Fruit fly (Drosophila melanogaster) whole organism, embryonic: ENCODE results near the gene CG43307.

ENCODE experiments used
- Atf3 ChIP-seq: fragments of 200-800 bp; sonication (Bioruptor generic); optimal IDR thresholded peaks from 3 replicates; lab custom pipeline; 2016; ENCODE audit warnings: missing biosample characterization, missing genetic modification characterization
- CG10209 ChIP-seq: fragments of 200-800 bp; sonication (Bioruptor generic); optimal IDR thresholded peaks from 3 replicates; lab custom pipeline; 2017; ENCODE audit warnings: missing biosample characterization, mild to moderate bottlenecking, missing genetic modification characterization, missing genetic modification reagents
- CG10321 ChIP-seq: fragments of 200-800 bp; sonication (Bioruptor generic); IDR thresholded peaks from 2 replicates; pipeline ENCODE4 v1.3.6; 2022; ENCODE audit warnings: missing biosample characterization, missing genetic modification characterization
- CG10366 ChIP-seq: fragments of 200-800 bp; sonication (Bioruptor generic); IDR thresholded peaks from 2 replicates; pipeline ENCODE4 v1.3.6; 2022; ENCODE audit warnings: missing biosample characterization, missing genetic modification characterization
- CG12744 ChIP-seq: fragments of 200-800 bp; sonication (Bioruptor generic); optimal IDR thresholded peaks from 2 replicates; lab custom pipeline; 2016; ENCODE audit warnings: missing biosample characterization, missing genetic modification characterization
- CG14441 ChIP-seq: fragments of 200-800 bp; sonication (Bioruptor generic); IDR thresholded peaks from 2 replicates; pipeline ENCODE4 v1.3.6; 2022; ENCODE audit warnings: missing biosample characterization, missing genetic modification characterization
- CG14860 ChIP-seq: fragments of 200-800 bp; sonication (Bioruptor generic); IDR thresholded peaks from 3 replicates; pipeline ENCODE4 v1.3.6; 2022; ENCODE audit warnings: missing biosample characterization, missing genetic modification characterization; ENCODE audit not compliant: partially characterized antibody
- CG14965 ChIP-seq: fragments of 200-800 bp; sonication (Bioruptor generic); optimal IDR thresholded peaks from 2 replicates; lab custom pipeline; 2016; ENCODE audit warnings: missing biosample characterization, missing genetic modification characterization, borderline replicate concordance
- CG15011 ChIP-seq: fragments of 200-800 bp; sonication (Bioruptor generic); optimal IDR thresholded peaks from 3 replicates; lab custom pipeline; 2018; ENCODE audit warnings: missing biosample characterization, mild to moderate bottlenecking, missing genetic modification characterization
- CG15479 ChIP-seq: fragments of 200-800 bp; sonication (Bioruptor generic); optimal IDR thresholded peaks from 3 replicates; lab custom pipeline; 2019; ENCODE audit warnings: missing biosample characterization, mild to moderate bottlenecking, missing genetic modification characterization, moderate library complexity
- CG17328 ChIP-seq: fragments of 200-800 bp; sonication (Bioruptor generic); IDR thresholded peaks from 2 replicates; pipeline ENCODE4 v1.3.6; 2022; ENCODE audit warnings: missing biosample characterization, missing genetic modification characterization
- CG1792 ChIP-seq: fragments of 200-800 bp; sonication (Bioruptor generic); optimal IDR thresholded peaks from 2 replicates; lab custom pipeline; 2016; ENCODE audit warnings: missing biosample characterization, missing genetic modification characterization
- CG18599 ChIP-seq: fragments of 200-800 bp; sonication (Bioruptor generic); optimal IDR thresholded peaks from 3 replicates; lab custom pipeline; 2017; ENCODE audit warnings: missing biosample characterization, missing genetic modification characterization, mild to moderate bottlenecking, moderate library complexity, missing genetic modification reagents
- CG31224 ChIP-seq: fragments of 200-800 bp; sonication (Bioruptor generic); IDR thresholded peaks from 2 replicates; pipeline ENCODE4 v1.3.6; 2022; ENCODE audit warnings: missing biosample characterization, missing genetic modification characterization
- CG32772 ChIP-seq: fragments of 200-800 bp; sonication (Bioruptor generic); IDR thresholded peaks from 2 replicates; pipeline ENCODE4 v1.3.6; 2022; ENCODE audit warnings: missing biosample characterization, missing genetic modification characterization
- CG3995 ChIP-seq: fragments of 200-800 bp; sonication (Bioruptor generic); optimal IDR thresholded peaks from 3 replicates; lab custom pipeline; 2016; ENCODE audit warnings: missing biosample characterization, missing genetic modification characterization
- CG6791 ChIP-seq: fragments of 200-800 bp; sonication (Bioruptor generic); IDR thresholded peaks from 3 replicates; pipeline ENCODE4 v1.3.6; 2022; ENCODE audit warnings: missing biosample characterization, missing genetic modification characterization; ENCODE audit not compliant: partially characterized antibody
- CG7928 ChIP-seq: fragments of 200-800 bp; sonication (Bioruptor generic); optimal IDR thresholded peaks from 2 replicates; lab custom pipeline; 2017; ENCODE audit warnings: missing biosample characterization, mild to moderate bottlenecking, missing genetic modification characterization
- CG7963 ChIP-seq: fragments of 200-800 bp; sonication (Bioruptor generic); IDR thresholded peaks from 3 replicates; pipeline ENCODE4 v1.3.6; 2022; ENCODE audit warnings: missing biosample characterization, missing genetic modification characterization; ENCODE audit not compliant: partially characterized antibody
- CrebB ChIP-seq: fragments of 200-800 bp; sonication (Bioruptor generic); optimal IDR thresholded peaks from 3 replicates; lab custom pipeline; 2018; ENCODE audit warnings: missing biosample characterization, mild to moderate bottlenecking, missing genetic modification characterization
- D19A ChIP-seq: fragments of 200-800 bp; optimal IDR thresholded peaks from 3 replicates; lab custom pipeline; 2019; ENCODE audit warnings: missing biosample characterization, mild to moderate bottlenecking, missing genetic modification characterization, moderate library complexity
- Dek ChIP-seq: fragments of 200-800 bp; sonication (Bioruptor generic); optimal IDR thresholded peaks from 3 replicates; lab custom pipeline; 2019; ENCODE audit warnings: missing biosample characterization, mild to moderate bottlenecking, missing genetic modification characterization, moderate library complexity
- Ets65A ChIP-seq: fragments of 200-800 bp; sonication (Bioruptor generic); peaks from one replicate; lab custom pipeline; 2016; ENCODE audit warnings: missing biosample characterization, missing genetic modification characterization
- GATAe ChIP-seq: fragments of 200-800 bp; sonication (Bioruptor generic); conservative IDR thresholded peaks from 2 replicates; pipeline ENCODE4 v1.3.6; 2022; ENCODE audit warnings: missing biosample characterization, missing genetic modification characterization
- Hr51 ChIP-seq, 2 experiments: fragments of 200-800 bp; sonication (Bioruptor generic); optimal IDR thresholded peaks; 2 replicates in 1 of 2; 3 replicates in 1 of 2; lab custom pipeline; 2016 to 2018; ENCODE audit warnings: missing biosample characterization in 2 of 2, missing genetic modification characterization in 2 of 2, mild to moderate bottlenecking in 1 of 2, moderate library complexity in 1 of 2
- Lhr ChIP-seq: fragments of 200-800 bp; sonication (Bioruptor generic); optimal IDR thresholded peaks from 3 replicates; lab custom pipeline; 2017; ENCODE audit warnings: mild to moderate bottlenecking, missing biosample characterization, missing genetic modification reagents, missing genetic modification characterization
- MTF-1 ChIP-seq: fragments of 200-800 bp; sonication (Bioruptor generic); optimal IDR thresholded peaks from 2 replicates; lab custom pipeline; 2018; ENCODE audit warnings: missing biosample characterization, mild to moderate bottlenecking, missing genetic modification characterization, borderline replicate concordance
- amos ChIP-seq: fragments of 200-800 bp; sonication (Bioruptor generic); IDR thresholded peaks from 2 replicates; pipeline ENCODE4 v1.3.6; 2022; ENCODE audit warnings: missing biosample characterization, missing genetic modification characterization; ENCODE audit not compliant: partially characterized antibody
- bcd ChIP-seq: fragments of 200-800 bp; sonication (Bioruptor generic); optimal IDR thresholded peaks from 2 replicates; lab custom pipeline; 2017; ENCODE audit warnings: missing biosample characterization, mild to moderate bottlenecking, missing genetic modification characterization
- bsh ChIP-seq, 2 experiments: fragments of 200-800 bp; sonication (Bioruptor generic); optimal IDR thresholded peaks; 2 replicates each; lab custom pipeline; 2017 to 2018; ENCODE audit warnings: mild to moderate bottlenecking in 2 of 2, missing biosample characterization in 2 of 2, missing genetic modification characterization in 2 of 2, moderate library complexity in 1 of 2
- btn ChIP-seq: fragments of 200-800 bp; sonication (Bioruptor generic); optimal IDR thresholded peaks from 2 replicates; lab custom pipeline; 2016; ENCODE audit warnings: missing biosample characterization, missing genetic modification characterization
- cad ChIP-seq: fragments of >200 bp; optimal IDR thresholded peaks from 2 replicates; lab custom pipeline; 2017; ENCODE audit warnings: missing biosample characterization, missing genetic modification characterization
- caup ChIP-seq: fragments of 200-800 bp; sonication (Bioruptor generic); optimal IDR thresholded peaks from 3 replicates; lab custom pipeline; 2017; ENCODE audit warnings: missing biosample characterization, mild to moderate bottlenecking, missing genetic modification characterization, moderate library complexity; ENCODE audit not compliant: severe bottlenecking
- jumu ChIP-seq: fragments of 200-800 bp; sonication (Bioruptor generic); optimal IDR thresholded peaks from 3 replicates; lab custom pipeline; 2016; ENCODE audit warnings: missing biosample characterization, missing genetic modification characterization
- kah ChIP-seq: fragments of 200-800 bp; sonication (Bioruptor generic); optimal IDR thresholded peaks from 2 replicates; lab custom pipeline; 2018; ENCODE audit warnings: missing biosample characterization, mild to moderate bottlenecking, missing genetic modification characterization
- lab ChIP-seq: fragments of 200-800 bp; sonication (Bioruptor generic); optimal IDR thresholded peaks from 3 replicates; lab custom pipeline; 2017; ENCODE audit warnings: missing biosample characterization, missing genetic modification characterization, mild to moderate bottlenecking, moderate library complexity, missing genetic modification reagents
- lbe ChIP-seq: fragments of 200-800 bp; sonication (Bioruptor generic); optimal IDR thresholded peaks from 2 replicates; lab custom pipeline; 2016; ENCODE audit warnings: missing biosample characterization, mild to moderate bottlenecking, missing genetic modification characterization
- pum ChIP-seq: fragments of 200-800 bp; sonication (Bioruptor generic); optimal IDR thresholded peaks from 2 replicates; lab custom pipeline; 2016; ENCODE audit warnings: missing biosample characterization, missing genetic modification characterization
- repo ChIP-seq: fragments of 200-800 bp; sonication (Bioruptor generic); optimal IDR thresholded peaks from 2 replicates; lab custom pipeline; 2016; ENCODE audit warnings: missing biosample characterization, missing genetic modification characterization
- slp2 ChIP-seq: fragments of 200-800 bp; sonication (Bioruptor generic); optimal IDR thresholded peaks from 2 replicates; lab custom pipeline; 2016; ENCODE audit warnings: missing biosample characterization, missing genetic modification characterization
- tll ChIP-seq, 2 experiments: fragments of 200-800 bp in 1 of 2; fragments of >200 bp in 1 of 2; sonication (Bioruptor generic) in 1 of 2; optimal IDR thresholded peaks; 2 replicates each; lab custom pipeline; 2017 to 2019; ENCODE audit warnings: missing biosample characterization in 2 of 2, missing genetic modification characterization in 2 of 2, mild to moderate bottlenecking in 1 of 2, moderate library complexity in 1 of 2
- tna ChIP-seq: fragments of 200-800 bp; sonication (Bioruptor generic); IDR thresholded peaks from 2 replicates; pipeline ENCODE4 v1.3.6; 2022; ENCODE audit warnings: missing biosample characterization, missing genetic modification characterization; ENCODE audit not compliant: partially characterized antibody
- trh ChIP-seq: fragments of 200-800 bp; sonication (Bioruptor generic); optimal IDR thresholded peaks from 2 replicates; lab custom pipeline; 2016; ENCODE audit warnings: missing biosample characterization, missing genetic modification characterization
- twi ChIP-seq: fragments of 200-800 bp; optimal IDR thresholded peaks from 2 replicates; lab custom pipeline; 2019; ENCODE audit warnings: missing biosample characterization, mild to moderate bottlenecking, missing genetic modification characterization, moderate library complexity
- zen ChIP-seq: fragments of 200-800 bp; sonication (Bioruptor generic); optimal IDR thresholded peaks from 3 replicates; lab custom pipeline; 2018; ENCODE audit warnings: missing biosample characterization, mild to moderate bottlenecking, missing genetic modification characterization, moderate library complexity

The CG43307 gene

dm6 chr2L:5783731-5784130 lies 27.6 kb upstream of the CG43307 start, which contains the start of gene CG31913:
CG31913 (plus strand) TSS chr2L:5784031.
- no peak for TF ChIP-seq CG10321 (GFP tag; lab: Robert Waterston, UW)
- TF ChIP-seq CG12744 (GFP tag; lab: Kevin White, UChicago), result no peak
- TF ChIP-seq bsh (GFP tag; optimal IDR thresholded peaks at IDR 0.05; lab: Kevin White, UChicago), result no peak
- TF ChIP-seq CG6791 (GFP tag; lab: Robert Waterston, UW), result no peak
- no peak for TF ChIP-seq CG31224 (GFP tag; lab: Robert Waterston, UW)
- TF ChIP-seq pum (GFP tag; lab: Kevin White, UChicago), result no peak
- TF ChIP-seq CrebB (tag; lab: Kevin White, UChicago), result no peak
- no peak for TF ChIP-seq slp2 (GFP tag; lab: Kevin White, UChicago)
- TF ChIP-seq CG15011 (GFP tag; lab: Kevin White, UChicago), result no peak
- TF ChIP-seq cad (GFP tag; lab: Kevin White, UChicago), result no peak
- TF ChIP-seq tna (GFP tag; lab: Robert Waterston, UW), result no peak
- TF ChIP-seq CG7928, result no peak
- TF ChIP-seq trh, result no peak
- TF ChIP-seq CG17328, result no peak

dm6 chr2L:5789268-5789667 lies 22.1 kb upstream of the CG43307 start:
- TF ChIP-seq cad (GFP tag; lab: Kevin White, UChicago) (peak; percentile 54), jumu (GFP tag; lab: Kevin White, UChicago) (no peak), btn (GFP tag; lab: Kevin White, UChicago) (no peak), CG14965 (GFP tag; lab: Kevin White, UChicago) (no peak), CG15479 (GFP tag; lab: Kevin White, UChicago) (peak; percentile 15), twi (tag; lab: Kevin White, UChicago) (peak; percentile 79), CG14441 (GFP tag; lab: Robert Waterston, UW) (no peak), amos (GFP tag; lab: Robert Waterston, UW) (no peak), Atf3 (GFP tag; lab: Kevin White, UChicago) (no peak), Ets65A (GFP tag; lab: Kevin White, UChicago) (peak; percentile 29), zen (peak; percentile 46), lbe (GFP tag; lab: Kevin White, UChicago) (no peak), tll (GFP tag; optimal IDR thresholded peaks at IDR 0.05; lab: Kevin White, UChicago) (peak in 1 of 2 experiments; percentile 59)

dm6 chr2L:5790799-5791526 lies 20.4 kb upstream of the CG43307 start:
- TF ChIP-seq caup, result peak; percentile 61
- TF ChIP-seq Dek (tag; lab: Kevin White, UChicago), result no peak
- TF ChIP-seq repo (GFP tag; lab: Kevin White, UChicago), result no peak
- TF ChIP-seq Hr51 (GFP tag; optimal IDR thresholded peaks at IDR 0.05; lab: Kevin White, UChicago), result peak in 1 of 2 experiments; percentile 7
- no peak for TF ChIP-seq CG14860 (GFP tag; lab: Robert Waterston, UW)
- no peak for TF ChIP-seq CG7963 (GFP tag; lab: Robert Waterston, UW)
- no peak for TF ChIP-seq CG10366
- no peak for TF ChIP-seq CrebB (tag; lab: Kevin White, UChicago)
- no peak for TF ChIP-seq CG1792 (GFP tag; lab: Kevin White, UChicago)
- no peak for TF ChIP-seq MTF-1 (GFP tag; lab: Kevin White, UChicago)
- peak; percentile 23 for TF ChIP-seq CG18599
- peak; percentile 25 for TF ChIP-seq lab (GFP tag; lab: Kevin White, UChicago)
- no peak for TF ChIP-seq CG3995 (GFP tag; lab: Kevin White, UChicago)
- TF ChIP-seq CG32772 (GFP tag; lab: Robert Waterston, UW), result no peak
- no peak for TF ChIP-seq CG10209
- TF ChIP-seq bcd, result no peak
- TF ChIP-seq D19A (tag; lab: Kevin White, UChicago), result peak; percentile 60
- TF ChIP-seq GATAe (GFP tag; lab: Robert Waterston, UW), result peak; percentile 20; the same call in 1 of the 2 replicates
- TF ChIP-seq kah, result no peak
- no peak for TF ChIP-seq Lhr (GFP tag; lab: Kevin White, UChicago)
